Worm (Caenorhabditis elegans) whole organism, young adult: ENCODE measurements around the gene C54D10.3.

Source experiments
- B0019.2 ChIP-seq: fragments of 200-800 bp; sonication (Bioruptor generic); conservative IDR thresholded peaks from 2 replicates; pipeline ENCODE4 v1.3.6; 2022; ENCODE audit warnings: missing genetic modification reagents, missing genetic modification characterization, missing compliant biosample characterization
- C17E4.6 ChIP-seq: fragments of 200-800 bp; sonication (Bioruptor generic); IDR thresholded peaks from 2 replicates; pipeline ENCODE4 v1.3.6; 2022; ENCODE audit warnings: missing genetic modification reagents, missing genetic modification characterization, missing compliant biosample characterization
- F22D6.2 ChIP-seq: sonication (generic microtip); optimal IDR thresholded peaks from 2 replicates; lab custom pipeline; 2016; ENCODE audit warnings: mild to moderate bottlenecking, missing genetic modification characterization, missing compliant biosample characterization
- F23B12.7 ChIP-seq: sonication (generic microtip); optimal IDR thresholded peaks from 2 replicates; lab custom pipeline; 2017; ENCODE audit warnings: missing genetic modification characterization, mild to moderate bottlenecking, missing compliant biosample characterization, antibody characterized with exemption, moderate library complexity; ENCODE audit not compliant: insufficient read depth
- F37B4.10 ChIP-seq: fragments of 200-800 bp; sonication (Bioruptor generic); IDR thresholded peaks from 2 replicates; pipeline ENCODE4 v1.3.6; 2022; ENCODE audit warnings: missing genetic modification characterization, missing compliant biosample characterization
- F55B11.4 ChIP-seq: sonication (generic microtip); optimal IDR thresholded peaks from 2 replicates; lab custom pipeline; 2016; ENCODE audit warnings: missing compliant biosample characterization, missing genetic modification characterization, borderline replicate concordance; ENCODE audit not compliant: insufficient read depth
- K12H6.12 ChIP-seq: fragments of 200-800 bp; sonication (Bioruptor generic); optimal IDR thresholded peaks from 2 replicates; lab custom pipeline; 2018; ENCODE audit warnings: mild to moderate bottlenecking, missing genetic modification characterization, missing compliant biosample characterization
- T26A5.8 ChIP-seq: sonication (generic microtip); optimal IDR thresholded peaks from 2 replicates; lab custom pipeline; 2016; ENCODE audit warnings: missing genetic modification characterization, missing compliant biosample characterization
- Y56A3A.18 ChIP-seq: fragments of 200-800 bp; sonication (Bioruptor generic); IDR thresholded peaks from 2 replicates; pipeline ENCODE4 v1.3.6; 2022; ENCODE audit warnings: missing genetic modification reagents, missing genetic modification characterization, missing compliant biosample characterization
- athp-1 ChIP-seq: sonication (generic microtip); optimal IDR thresholded peaks from 2 replicates; lab custom pipeline; 2017; ENCODE audit warnings: mild to moderate bottlenecking, missing genetic modification characterization, missing compliant biosample characterization
- attf-5 ChIP-seq: fragments of 200-800 bp; sonication (Bioruptor generic); optimal IDR thresholded peaks from 2 replicates; lab custom pipeline; 2018; ENCODE audit warnings: mild to moderate bottlenecking, missing genetic modification characterization, missing compliant biosample characterization
- bed-2 ChIP-seq: fragments of 200-800 bp; sonication (Bioruptor generic); IDR thresholded peaks from 2 replicates; pipeline ENCODE4 v1.3.6; 2022; ENCODE audit warnings: missing genetic modification reagents, missing genetic modification characterization, missing compliant biosample characterization
- ccch-3 ChIP-seq: fragments of 200-800 bp; sonication (Bioruptor generic); optimal IDR thresholded peaks from 2 replicates; lab custom pipeline; 2018; ENCODE audit warnings: mild to moderate bottlenecking, missing genetic modification characterization, missing compliant biosample characterization
- cebp-1 ChIP-seq, 2 experiments: fragments of 200-800 bp in 1 of 2; sonication (Bioruptor generic) in 1 of 2; sonication (generic microtip) in 1 of 2; IDR thresholded peaks in 1 of 2; optimal IDR thresholded peaks in 1 of 2; 2 replicates each; pipeline versions ENCODE4 v1.3.6 to Lab custom; 2017 to 2022; ENCODE audit warnings: missing compliant biosample characterization in 2 of 2, missing genetic modification characterization in 2 of 2, mild to moderate bottlenecking in 1 of 2, missing genetic modification reagents in 1 of 2, moderate library complexity in 1 of 2
- ceh-58 ChIP-seq: fragments of 200-800 bp; sonication (Bioruptor generic); IDR thresholded peaks from 2 replicates; pipeline ENCODE4 v1.3.6; 2022; ENCODE audit warnings: missing genetic modification characterization, missing compliant biosample characterization
- ceh-79 ChIP-seq: sonication (generic microtip); optimal IDR thresholded peaks from 2 replicates; lab custom pipeline; 2017; ENCODE audit warnings: mild to moderate bottlenecking, missing genetic modification characterization, missing compliant biosample characterization
- efl-1 ChIP-seq: fragments of 150-350 bp; optimal IDR thresholded peaks from 2 replicates; lab custom pipeline; 2014; ENCODE audit warnings: missing biosample characterization, missing genetic modification reagents, missing genetic modification characterization
- egl-44 ChIP-seq: fragments of 200-800 bp; sonication (Bioruptor generic); IDR thresholded peaks from 2 replicates; pipeline ENCODE4 v1.3.6; 2022; ENCODE audit warnings: missing genetic modification reagents, missing genetic modification characterization, missing compliant biosample characterization
- ekl-4 ChIP-seq: fragments of 200-800 bp; sonication (Bioruptor generic); IDR thresholded peaks from 2 replicates; pipeline ENCODE4 v1.3.6; 2022; ENCODE audit warnings: missing genetic modification reagents, missing genetic modification characterization, missing compliant biosample characterization
- ets-4 ChIP-seq: fragments of 200-800 bp; sonication (Bioruptor generic); optimal IDR thresholded peaks from 2 replicates; lab custom pipeline; 2018; ENCODE audit warnings: mild to moderate bottlenecking, missing genetic modification characterization, missing compliant biosample characterization
- fkh-3 ChIP-seq: sonication (generic microtip); optimal IDR thresholded peaks from 2 replicates; lab custom pipeline; 2016; ENCODE audit warnings: mild to moderate bottlenecking, missing genetic modification characterization, missing compliant biosample characterization
- gei-17 ChIP-seq: fragments of 200-800 bp; sonication (Bioruptor generic); optimal IDR thresholded peaks from 2 replicates; lab custom pipeline; 2018; ENCODE audit warnings: mild to moderate bottlenecking, missing genetic modification characterization, missing compliant biosample characterization
- him-1 ChIP-seq: sonication (generic microtip); optimal IDR thresholded peaks from 2 replicates; lab custom pipeline; 2016; ENCODE audit warnings: missing genotype, missing genetic modification reagents, missing genetic modification characterization, missing compliant biosample characterization
- hmg-20 ChIP-seq: fragments of 200-800 bp; sonication (Bioruptor generic); IDR thresholded peaks from 2 replicates; pipeline ENCODE4 v1.3.6; 2022; ENCODE audit warnings: missing genetic modification reagents, missing genetic modification characterization, missing compliant biosample characterization
- hrde-1 ChIP-seq: sonication (generic microtip); optimal IDR thresholded peaks from 2 replicates; lab custom pipeline; 2016; ENCODE audit warnings: missing genetic modification characterization, mild to moderate bottlenecking, missing compliant biosample characterization, moderate library complexity, missing genotype, missing genetic modification reagents, borderline replicate concordance
- lag-1 ChIP-seq: fragments of 200-800 bp; sonication (Bioruptor generic); IDR thresholded peaks from 2 replicates; pipeline ENCODE4 v1.3.6; 2022; ENCODE audit warnings: missing genetic modification reagents, missing genetic modification characterization, missing compliant biosample characterization
- madf-8 ChIP-seq: fragments of 200-800 bp; sonication (Bioruptor generic); conservative IDR thresholded peaks from 2 replicates; pipeline ENCODE4 v1.3.6; 2022; ENCODE audit warnings: missing genetic modification reagents, missing genetic modification characterization, missing compliant biosample characterization
- mcd-1 ChIP-seq: fragments of 200-800 bp; sonication (Bioruptor generic); IDR thresholded peaks from 2 replicates; pipeline ENCODE4 v1.3.6; 2022; ENCODE audit warnings: missing genetic modification reagents, missing genetic modification characterization, missing compliant biosample characterization
- mxl-1 ChIP-seq: sonication (generic microtip); optimal IDR thresholded peaks from 2 replicates; lab custom pipeline; 2016; ENCODE audit warnings: missing genetic modification characterization, missing compliant biosample characterization
- nhr-80 ChIP-seq: sonication (generic microtip); optimal IDR thresholded peaks from 2 replicates; lab custom pipeline; 2016; ENCODE audit warnings: missing genetic modification characterization, missing compliant biosample characterization
- nhr-90 ChIP-seq: sonication (generic microtip); optimal IDR thresholded peaks from 2 replicates; lab custom pipeline; 2016; ENCODE audit warnings: missing genotype, mild to moderate bottlenecking, missing genetic modification characterization, missing compliant biosample characterization
- snpc-1.1 ChIP-seq: sonication (generic microtip); optimal IDR thresholded peaks from 2 replicates; lab custom pipeline; 2017; ENCODE audit warnings: missing genetic modification characterization, mild to moderate bottlenecking, missing compliant biosample characterization, antibody characterized with exemption, moderate library complexity, missing genotype, missing genetic modification reagents; ENCODE audit not compliant: insufficient read depth
- snpc-3.4 ChIP-seq: sonication (generic microtip); optimal IDR thresholded peaks from 2 replicates; lab custom pipeline; 2017; ENCODE audit warnings: missing genetic modification characterization, mild to moderate bottlenecking, missing compliant biosample characterization, antibody characterized with exemption, moderate library complexity, missing genotype, missing genetic modification reagents
- snpc-4 ChIP-seq, 5 experiments: fragments of 150-350 bp in 1 of 5; sonication (generic microtip) in 4 of 5; optimal IDR thresholded peaks; 2 replicates each; lab custom pipeline; 2014 to 2018; ENCODE audit warnings: missing genetic modification characterization in 5 of 5, missing biosample characterization in 3 of 5, antibody characterized with exemption in 2 of 5, mild to moderate bottlenecking in 2 of 5, missing compliant biosample characterization in 2 of 5, missing genotype in 2 of 5, moderate library complexity in 2 of 5, missing genetic modification reagents in 1 of 5
- somi-1 ChIP-seq: fragments of 200-800 bp; sonication (Bioruptor generic); optimal IDR thresholded peaks from 2 replicates; lab custom pipeline; 2018; ENCODE audit warnings: mild to moderate bottlenecking, missing genetic modification characterization, missing compliant biosample characterization
- sptf-2 ChIP-seq: fragments of 200-800 bp; sonication (Bioruptor generic); optimal IDR thresholded peaks from 2 replicates; lab custom pipeline; 2018; ENCODE audit warnings: mild to moderate bottlenecking, missing genetic modification characterization, missing compliant biosample characterization
- tbp1 ChIP-seq: fragments of 200-800 bp; sonication (Bioruptor generic); optimal IDR thresholded peaks from 2 replicates; lab custom pipeline; 2018; ENCODE audit warnings: mild to moderate bottlenecking, missing genetic modification characterization, missing compliant biosample characterization
- zfh-2 ChIP-seq: fragments of 200-800 bp; sonication (Bioruptor generic); conservative IDR thresholded peaks from 2 replicates; pipeline ENCODE4 v1.3.6; 2022; ENCODE audit warnings: missing genetic modification reagents, missing genetic modification characterization, missing compliant biosample characterization
- ztf-26 ChIP-seq: sonication (generic microtip); optimal IDR thresholded peaks from 2 replicates; lab custom pipeline; 2017; ENCODE audit warnings: missing genetic modification characterization, missing compliant biosample characterization
- ztf-3 ChIP-seq: fragments of 200-800 bp; sonication (Bioruptor generic); optimal IDR thresholded peaks from 2 replicates; lab custom pipeline; 2018; ENCODE audit warnings: mild to moderate bottlenecking, missing genetic modification characterization, missing compliant biosample characterization

Gene C54D10.3

DNA sequence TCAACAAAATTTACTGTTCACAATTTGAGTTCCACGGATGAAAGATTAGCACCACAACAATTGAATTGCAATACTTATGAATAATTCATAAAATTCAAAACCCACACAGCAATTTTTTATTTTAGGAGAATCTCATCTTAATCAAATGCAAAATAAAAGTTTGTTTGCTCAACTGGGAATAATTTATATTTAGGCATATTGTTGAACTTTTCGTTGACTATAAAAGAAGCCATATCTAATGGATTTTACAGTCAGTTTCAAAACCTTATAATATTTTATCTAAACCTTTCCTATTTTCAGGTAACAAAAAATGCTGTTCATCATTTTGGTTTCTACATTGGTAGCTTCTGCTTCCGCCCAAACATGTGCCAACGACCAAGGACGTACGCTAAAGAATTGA lies at the start of gene C54D10.3:
C54D10.3 (plus strand) TSS at position 301 of the 400 bp plus-strand sequence.
- TF ChIP-seq attf-5 (GFP tag; lab: Kevin White, UChicago) (no peak), B0019.2 (no peak), snpc-4 (GFP tag; optimal IDR thresholded peaks at IDR 0.05; lab: Kevin White, UChicago) (no peak), snpc-4 (tag; optimal IDR thresholded peaks at IDR 0.05; lab: Kevin White, UChicago) (no peak), C17E4.6 (GFP tag; lab: Robert Waterston, UW) (no peak), zfh-2 (GFP tag; lab: Robert Waterston, UW) (no peak), mcd-1 (GFP tag; lab: Robert Waterston, UW) (no peak), F55B11.4 (tag; lab: Kevin White, UChicago) (no peak), K12H6.12 (no peak), mxl-1 (tag; lab: Kevin White, UChicago) (no peak), ztf-3 (GFP tag; lab: Kevin White, UChicago) (no peak), ekl-4 (GFP tag; lab: Robert Waterston, UW) (no peak), lag-1 (no peak), cebp-1 (GFP tag; IDR thresholded peaks at IDR 0.05; lab: Robert Waterston, UW) (no peak), cebp-1 (tag; optimal IDR thresholded peaks at IDR 0.05; lab: Kevin White, UChicago) (no peak), bed-2 (GFP tag; lab: Robert Waterston, UW) (no peak), ceh-79 (no peak), ccch-3 (GFP tag; lab: Kevin White, UChicago) (no peak), madf-8 (GFP tag; lab: Robert Waterston, UW) (no peak), efl-1 (GFP tag; lab: Kevin White, UChicago) (no peak), snpc-3.4 (tag; lab: Kevin White, UChicago) (no peak)

DNA sequence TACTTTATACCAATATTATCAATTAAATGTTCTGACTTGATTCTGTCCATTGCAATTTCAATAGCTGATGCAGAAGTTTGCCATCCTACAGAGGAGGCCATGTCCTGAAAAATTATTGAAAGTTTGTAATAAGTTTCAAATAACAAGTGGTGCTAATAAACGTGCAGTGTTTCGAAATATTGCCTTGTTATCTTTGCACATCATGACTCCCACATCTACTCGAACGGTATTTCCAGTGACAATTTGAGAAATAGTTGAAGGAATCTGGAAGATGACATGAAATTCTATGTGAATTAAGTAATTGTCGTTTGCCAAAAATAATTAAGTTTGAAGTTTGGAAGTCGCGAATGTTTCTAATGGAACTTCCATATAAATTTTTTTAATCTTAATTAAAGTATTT lies 49.0 kb upstream of the C54D10.3 start, which contains the start of gene gcy-13:
gcy-13 (minus strand) TSS at position 101 of the 400 bp plus-strand sequence.
- TF ChIP-seq Y56A3A.18 (no peak), ets-4 (GFP tag; lab: Kevin White, UChicago) (no peak), F37B4.10 (GFP tag; lab: Robert Waterston, UW) (no peak), him-1 (tag; lab: Kevin White, UChicago) (no peak), egl-44 (GFP tag; lab: Robert Waterston, UW) (no peak), fkh-3 (tag; lab: Kevin White, UChicago) (no peak), ztf-26 (tag; lab: Kevin White, UChicago) (no peak), gei-17 (GFP tag; lab: Kevin White, UChicago) (no peak)

DNA sequence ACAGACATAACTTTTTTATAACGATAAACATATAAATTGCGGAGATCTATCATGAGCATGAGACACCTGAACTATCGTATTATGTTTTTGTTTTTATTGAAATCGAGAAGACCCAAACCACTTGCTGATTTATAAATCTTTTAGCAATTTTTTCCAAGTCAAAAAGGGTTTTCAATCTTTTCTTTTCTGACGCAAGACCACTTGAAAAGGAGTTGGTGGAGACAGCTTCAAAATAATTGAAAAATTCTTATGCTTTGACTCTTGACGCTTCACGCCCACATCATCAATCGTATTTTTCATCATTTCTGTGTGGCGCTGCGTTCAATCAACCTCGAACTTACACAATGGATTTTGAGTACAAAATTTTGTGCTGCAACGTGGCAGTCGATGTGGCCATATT lies 47.0 kb upstream of the C54D10.3 start, which contains the start of gene F23H12.7:
F23H12.7 (plus strand) TSS at position 301 of the 400 bp plus-strand sequence.
- TF ChIP-seq cebp-1 (GFP tag; IDR thresholded peaks at IDR 0.05; lab: Robert Waterston, UW) (no peak), cebp-1 (tag; optimal IDR thresholded peaks at IDR 0.05; lab: Kevin White, UChicago) (no peak), ceh-58 (no peak), efl-1 (GFP tag; lab: Kevin White, UChicago) (no peak), tbp1 (GFP tag; lab: Kevin White, UChicago) (no peak), snpc-1.1 (no peak), nhr-80 (tag; lab: Kevin White, UChicago) (no peak), T26A5.8 (tag; lab: Kevin White, UChicago) (no peak), nhr-90 (tag; lab: Kevin White, UChicago) (no peak), F22D6.2 (tag; lab: Kevin White, UChicago) (no peak), zfh-2 (GFP tag; lab: Robert Waterston, UW) (no peak), snpc-3.4 (tag; lab: Kevin White, UChicago) (no peak), F37B4.10 (GFP tag; lab: Robert Waterston, UW) (no peak), hrde-1 (no peak), athp-1 (tag; lab: Kevin White, UChicago) (no peak), sptf-2 (GFP tag; lab: Kevin White, UChicago) (no peak), somi-1 (GFP tag; lab: Kevin White, UChicago) (no peak), hmg-20 (GFP tag; lab: Robert Waterston, UW) (no peak), F23B12.7 (tag; lab: Kevin White, UChicago) (no peak)
- TF ChIP-seq, all 124 proteins: peak for 0
